Worm (Caenorhabditis elegans) whole organism, L1 larva: ENCODE results near the gene spp-29.

ENCODE experiments used
- F16B12.6 ChIP-seq: fragments of 150-350 bp; optimal IDR thresholded peaks from 2 replicates; lab custom pipeline; 2014; ENCODE audit warnings: missing biosample characterization, missing genetic modification characterization
- Y116A8C.19 ChIP-seq: sonication (generic microtip); optimal IDR thresholded peaks from 2 replicates; lab custom pipeline; 2016; ENCODE audit warnings: missing compliant biosample characterization, missing genetic modification characterization, borderline replicate concordance
- ama-1 ChIP-seq: fragments of 150-350 bp; optimal IDR thresholded peaks from 2 replicates; lab custom pipeline; 2014
- ces-1 ChIP-seq: fragments of 150-350 bp; optimal IDR thresholded peaks from 2 replicates; lab custom pipeline; 2014; ENCODE audit warnings: missing biosample characterization, missing genetic modification reagents, missing genetic modification characterization
- efl-1 ChIP-seq, 4 experiments: fragments of 150-350 bp; optimal IDR thresholded peaks in 3 of 4; peaks in 1 of 4; 1 replicate in 1 of 4; 2 replicates in 3 of 4; lab custom pipeline; 2014; ENCODE audit warnings: missing biosample characterization in 2 of 4, missing genetic modification characterization in 2 of 4, missing genetic modification reagents in 2 of 4
- egl-27 ChIP-seq, 2 experiments: fragments of 150-350 bp in 1 of 2; sonication (generic microtip); optimal IDR thresholded peaks; 3 replicates each; lab custom pipeline; 2017 to 2018; ENCODE audit warnings: missing biosample characterization in 2 of 2, missing genetic modification characterization in 2 of 2, missing genetic modification reagents in 2 of 2
- fkh-10 ChIP-seq: sonication (generic microtip); optimal IDR thresholded peaks from 2 replicates; lab custom pipeline; 2017; ENCODE audit warnings: missing biosample characterization, missing genetic modification reagents, missing genetic modification characterization
- grh-1 ChIP-seq: fragments of 200-800 bp; sonication (Bioruptor generic); IDR thresholded peaks from 2 replicates; pipeline ENCODE4 v1.3.6; 2022; ENCODE audit warnings: missing genetic modification reagents, missing genetic modification characterization, missing compliant biosample characterization
- nhr-11 ChIP-seq: fragments of 150-350 bp; optimal IDR thresholded peaks from 2 replicates; lab custom pipeline; 2014; ENCODE audit warnings: missing biosample characterization, missing genetic modification characterization
- nhr-28 ChIP-seq: fragments of 150-350 bp; optimal IDR thresholded peaks from 2 replicates; lab custom pipeline; 2014; ENCODE audit warnings: missing biosample characterization, missing genetic modification characterization
- skn-1 ChIP-seq: fragments of 150-350 bp; optimal IDR thresholded peaks from 2 replicates; lab custom pipeline; 2014; ENCODE audit warnings: missing biosample characterization, missing genetic modification characterization
- unc-62 ChIP-seq: fragments of 150-350 bp; optimal IDR thresholded peaks from 2 replicates; lab custom pipeline; 2014; ENCODE audit warnings: missing biosample characterization, missing genetic modification reagents, missing genetic modification characterization
- zag-1 ChIP-seq: fragments of 150-350 bp; optimal IDR thresholded peaks from 2 replicates; lab custom pipeline; 2014; ENCODE audit warnings: missing biosample characterization, missing genetic modification characterization
- zip-4 ChIP-seq: fragments of 200-800 bp; sonication (Bioruptor generic); optimal IDR thresholded peaks from 2 replicates; lab custom pipeline; 2018; ENCODE audit warnings: mild to moderate bottlenecking, missing genetic modification characterization, moderate library complexity, missing compliant biosample characterization

DNA sequence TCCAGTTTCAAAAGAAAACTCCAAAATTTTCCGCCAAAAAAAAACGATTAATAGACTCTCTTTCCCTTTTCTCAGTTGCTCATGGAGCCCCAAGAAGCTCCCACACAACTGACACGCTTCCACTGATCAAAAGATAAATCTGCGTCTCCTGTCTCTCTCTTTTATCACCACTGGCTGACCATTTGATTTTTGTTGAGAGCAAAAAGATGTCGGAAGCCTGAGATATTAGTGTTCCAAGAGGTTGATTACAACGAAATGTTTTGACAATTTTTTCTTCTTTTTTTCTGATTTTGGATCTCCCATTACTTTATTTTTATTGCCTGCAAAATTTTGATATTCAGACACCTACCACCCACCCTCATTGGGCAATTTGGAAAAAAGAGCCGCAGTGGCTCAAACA is 35.9 kb upstream of the spp-29 start, which contains the start of gene twk-42:
- TF ChIP-seq nhr-28 (tag; lab: Kevin White, UChicago) (no peak), zip-4 (GFP tag; lab: Kevin White, UChicago) (no peak), unc-62 (GFP tag; lab: Kevin White, UChicago) (no peak), zag-1 (tag; lab: Kevin White, UChicago) (no peak), ces-1 (GFP tag; lab: Kevin White, UChicago) (no peak), Y116A8C.19 (tag; lab: Kevin White, UChicago) (no peak), efl-1 (optimal IDR thresholded peaks at IDR 0.05; lab: Kevin White, UChicago) (no peak), efl-1 (GFP tag; optimal IDR thresholded peaks at IDR 0.05 in 1 of 2; lab: Kevin White, UChicago) (no peak), F16B12.6 (tag; lab: Kevin White, UChicago) (no peak), egl-27 (tag; optimal IDR thresholded peaks at IDR 0.05; lab: Kevin White, UChicago) (no peak), ama-1 (lab: Kevin White, UChicago) (no peak), grh-1 (GFP tag; lab: Robert Waterston, UW) (no peak), nhr-11 (tag; lab: Kevin White, UChicago) (no peak), fkh-10 (GFP tag; lab: Kevin White, UChicago) (no peak), skn-1 (no peak)
